Worm (Caenorhabditis elegans): Measurements from ENCODE around the gene clec-34.
A peak's percentile ranks its signal among the peaks of the same experiment; 100 is the strongest.

clec-34 gene

DNA sequence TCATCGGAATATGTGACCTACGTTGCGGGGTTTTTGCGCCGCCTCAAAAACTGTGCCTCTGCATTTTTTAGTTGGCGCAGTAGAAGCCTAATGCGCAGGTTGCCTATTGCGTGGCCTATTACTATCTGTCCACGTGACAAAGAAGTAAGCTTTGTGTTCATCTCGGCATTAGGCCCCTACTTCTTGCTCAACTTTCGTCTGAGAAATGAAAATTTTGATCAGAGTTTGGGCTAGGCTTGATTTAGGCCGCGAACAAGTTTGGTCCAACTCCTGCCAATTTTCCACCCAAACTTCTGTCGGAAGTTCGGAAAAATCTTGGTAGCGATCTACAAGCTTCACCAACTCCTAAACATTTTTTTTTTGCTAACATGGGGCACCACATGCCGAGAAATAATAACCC is 46.4 kb downstream of the clec-34 start:
- no peak for TF ChIP-seq ekl-4 (GFP tag; IDR thresholded peaks at IDR 0.05)
- 0 out of 2 replicates have a peak, but pooled peaks have one; percentile 3 for TF ChIP-seq dox-1 (GFP tag; IDR thresholded peaks at IDR 0.05)

DNA sequence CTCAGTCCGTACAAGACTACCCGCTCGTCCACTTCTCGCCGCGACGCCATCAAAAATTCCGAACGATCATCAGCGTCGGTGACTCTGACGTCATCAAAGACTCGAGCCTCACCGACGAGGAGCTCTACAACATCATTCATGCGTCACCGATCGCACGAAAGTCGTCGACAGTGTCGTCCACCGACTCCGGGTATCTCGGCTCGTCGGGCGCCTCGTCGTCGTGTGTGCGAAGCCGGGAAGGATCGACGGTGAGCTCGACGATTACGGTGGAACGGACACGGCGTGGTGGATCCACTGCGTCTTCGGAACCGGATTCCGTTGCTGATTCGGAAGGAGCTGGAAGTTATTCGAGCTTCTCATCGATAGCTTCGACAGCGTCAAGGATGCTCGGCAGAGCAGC is 49.2 kb downstream of the clec-34 start:
- TF ChIP-seq zfh-2 (GFP tag; conservative IDR thresholded peaks at IDR 0.05) (peak; percentile 80), F57A8.1 (GFP tag; optimal IDR thresholded peaks at IDR 0.05) (no peak), T07F8.4 (tag; optimal IDR thresholded peaks at IDR 0.05) (no peak), Y53F4B.3 (GFP tag; IDR thresholded peaks at IDR 0.05) (no peak), egrh-3 (GFP tag; IDR thresholded peaks at IDR 0.05) (peak; percentile 50; the same call in 1 of the 2 replicates), aptf-2 (GFP tag; conservative IDR thresholded peaks at IDR 0.05) (no peak), nhr-90 (tag; optimal IDR thresholded peaks at IDR 0.05) (no peak), F10E7.11 (tag; optimal IDR thresholded peaks at IDR 0.05) (no peak), K11D2.4 (GFP tag; IDR thresholded peaks at IDR 0.05) (0 out of 2 replicates have a peak, but pooled peaks have one; percentile 22), dpl-1 (GFP tag; optimal IDR thresholded peaks at IDR 0.05) (no peak), D2030.7 (GFP tag; IDR thresholded peaks at IDR 0.05) (no peak), F22D6.2 (tag; optimal IDR thresholded peaks at IDR 0.05) (no peak), cebp-2 (GFP tag; IDR thresholded peaks at IDR 0.05) (no peak), nhr-80 (tag; optimal IDR thresholded peaks at IDR 0.05) (no peak), egl-18 (GFP tag; IDR thresholded peaks at IDR 0.05) (no peak), nfya-1 (tag; optimal IDR thresholded peaks at IDR 0.05; ENCODE audit: borderline replicate concordance, insufficient read depth) (peak; percentile 43), B0336.3 (GFP tag; IDR thresholded peaks at IDR 0.05) (no peak), egl-44 (GFP tag; IDR thresholded peaks at IDR 0.05) (no peak), F57C9.4 (tag; optimal IDR thresholded peaks at IDR 0.05) (no peak), unc-130 (GFP tag; optimal IDR thresholded peaks at IDR 0.05) (no peak), hmg-20 (GFP tag; IDR thresholded peaks at IDR 0.05) (no peak), ceh-27 (GFP tag; optimal IDR thresholded peaks at IDR 0.05) (no peak), nhr-120 (GFP tag; IDR thresholded peaks at IDR 0.05) (no peak), ekl-4 (GFP tag; IDR thresholded peaks at IDR 0.05) (no peak), dox-1 (GFP tag; IDR thresholded peaks at IDR 0.05) (no peak), mes-4 (tag; optimal IDR thresholded peaks at IDR 0.05) (no peak), repo-1 (tag; optimal IDR thresholded peaks at IDR 0.05) (peak; percentile 16), snpc-3.4 (tag; optimal IDR thresholded peaks at IDR 0.05) (no peak), hlh-12 (tag; optimal IDR thresholded peaks at IDR 0.05) (no peak), ceh-91 (GFP tag; IDR thresholded peaks at IDR 0.05) (no peak), pha-4 (tag; optimal IDR thresholded peaks at IDR 0.05) (no peak)

DNA sequence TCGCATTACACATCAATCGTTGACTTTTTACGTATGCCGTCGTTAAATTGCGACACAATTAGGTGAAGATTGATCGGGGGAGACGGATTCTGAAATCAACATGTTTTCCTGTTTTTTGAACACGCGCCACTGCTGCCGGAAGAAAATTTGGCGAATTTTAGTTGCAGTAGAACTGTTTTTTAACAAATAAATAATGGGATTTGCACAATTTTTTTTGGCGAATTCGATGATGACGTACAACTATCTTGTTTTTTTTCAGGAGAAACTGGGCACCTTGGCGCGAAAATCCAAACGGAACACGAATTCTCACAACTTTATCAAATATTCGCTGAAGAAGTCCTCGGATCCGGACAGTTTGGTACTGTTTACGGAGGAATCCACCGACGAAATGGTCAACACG is 50.4 kb downstream of the clec-34 start:
- TF ChIP-seq sdz-38 (tag; optimal IDR thresholded peaks at IDR 0.05) = no peak
